Fruit fly (Drosophila melanogaster) whole organism, prepupa: Measurements from ENCODE around the gene JMJD6.
A peak's percentile ranks its signal among the peaks of the same experiment; 100 is the strongest.

ENCODE experiments used
- Blimp-1 ChIP-seq: fragments of 200-800 bp; sonication (Bioruptor generic); optimal IDR thresholded peaks from 3 replicates; lab custom pipeline; 2017; ENCODE audit warnings: missing biosample characterization, missing genetic modification characterization, mild to moderate bottlenecking, moderate library complexity, missing genetic modification reagents
- CG10631 ChIP-seq: fragments of 200-800 bp; sonication (Bioruptor generic); optimal IDR thresholded peaks from 2 replicates; lab custom pipeline; 2016; ENCODE audit warnings: missing biosample characterization, missing genetic modification characterization
- CG11294 ChIP-seq: fragments of 200-800 bp; sonication (Bioruptor generic); IDR thresholded peaks from 2 replicates; pipeline ENCODE4 v1.3.6; 2022; ENCODE audit warnings: missing biosample characterization, missing genetic modification characterization
- CG11762 ChIP-seq: fragments of 200-800 bp; sonication (Bioruptor generic); optimal IDR thresholded peaks from 3 replicates; lab custom pipeline; 2016; ENCODE audit warnings: missing biosample characterization, missing genetic modification characterization; ENCODE audit not compliant: insufficient read depth
- CG11902 ChIP-seq: fragments of 200-800 bp; sonication (Bioruptor generic); optimal IDR thresholded peaks from 3 replicates; lab custom pipeline; 2016; ENCODE audit warnings: missing biosample characterization, missing genetic modification characterization
- CG15336 ChIP-seq: fragments of 200-800 bp; sonication (Bioruptor generic); IDR thresholded peaks from 2 replicates; pipeline ENCODE4 v1.3.6; 2022; ENCODE audit warnings: missing biosample characterization, missing genetic modification characterization
- CG1621 ChIP-seq: fragments of 200-800 bp; sonication (Bioruptor generic); optimal IDR thresholded peaks from 3 replicates; lab custom pipeline; 2018; ENCODE audit warnings: missing biosample characterization, mild to moderate bottlenecking, missing genetic modification characterization
- CG16779 ChIP-seq: fragments of 200-800 bp; sonication (Bioruptor generic); optimal IDR thresholded peaks from 3 replicates; lab custom pipeline; 2017; ENCODE audit warnings: missing biosample characterization, mild to moderate bottlenecking, missing genetic modification characterization
- CG3032 ChIP-seq: fragments of 200-800 bp; optimal IDR thresholded peaks from 2 replicates; lab custom pipeline; 2019; ENCODE audit warnings: missing biosample characterization, mild to moderate bottlenecking, missing genetic modification characterization, moderate library complexity
- CG31627 ChIP-seq: fragments of 200-800 bp; sonication (Bioruptor generic); optimal IDR thresholded peaks from 3 replicates; lab custom pipeline; 2016; ENCODE audit warnings: missing biosample characterization, missing genetic modification characterization
- CG32006 ChIP-seq: fragments of 200-800 bp; sonication (Bioruptor generic); optimal IDR thresholded peaks from 3 replicates; lab custom pipeline; 2017; ENCODE audit warnings: missing biosample characterization, mild to moderate bottlenecking, missing genetic modification characterization
- CG34406 ChIP-seq: fragments of 200-800 bp; sonication (Bioruptor generic); optimal IDR thresholded peaks from 3 replicates; lab custom pipeline; 2016; ENCODE audit warnings: missing biosample characterization, missing genetic modification characterization
- CG6163 ChIP-seq: fragments of 200-800 bp; sonication (Bioruptor generic); IDR thresholded peaks from 3 replicates; pipeline ENCODE4 v1.3.6; 2022; ENCODE audit warnings: missing biosample characterization, missing genetic modification characterization
- CG6276 ChIP-seq: fragments of 200-800 bp; sonication (Bioruptor generic); optimal IDR thresholded peaks from 2 replicates; lab custom pipeline; 2017; ENCODE audit warnings: missing biosample characterization, mild to moderate bottlenecking, missing genetic modification characterization
- CG6792 ChIP-seq: fragments of 200-800 bp; sonication (Bioruptor generic); optimal IDR thresholded peaks from 3 replicates; lab custom pipeline; 2016; ENCODE audit warnings: missing biosample characterization, missing genetic modification characterization
- CG6808 ChIP-seq: fragments of 200-800 bp; sonication (Bioruptor generic); optimal IDR thresholded peaks from 3 replicates; lab custom pipeline; 2017; ENCODE audit warnings: missing biosample characterization, missing genetic modification characterization, mild to moderate bottlenecking, moderate library complexity, missing genetic modification reagents
- CG6854 ChIP-seq: fragments of 200-800 bp; sonication (Bioruptor generic); optimal IDR thresholded peaks from 2 replicates; lab custom pipeline; 2017; ENCODE audit warnings: missing biosample characterization, mild to moderate bottlenecking, missing genetic modification characterization
- CG7368 ChIP-seq: fragments of 200-800 bp; sonication (Bioruptor generic); optimal IDR thresholded peaks from 3 replicates; lab custom pipeline; 2016; ENCODE audit warnings: missing biosample characterization, missing genetic modification characterization
- CG8119 ChIP-seq: fragments of 200-800 bp; sonication (Bioruptor generic); IDR thresholded peaks from 3 replicates; pipeline ENCODE4 v1.3.6; 2022; ENCODE audit warnings: missing biosample characterization, missing genetic modification characterization
- CG8319 ChIP-seq: fragments of 200-800 bp; sonication (Bioruptor generic); optimal IDR thresholded peaks from 3 replicates; lab custom pipeline; 2016; ENCODE audit warnings: missing biosample characterization, missing genetic modification characterization
- CG8632 ChIP-seq: fragments of 200-800 bp; sonication (Bioruptor generic); optimal IDR thresholded peaks from 3 replicates; lab custom pipeline; 2016; ENCODE audit warnings: missing biosample characterization, missing genetic modification characterization
- CG9139 ChIP-seq: fragments of 200-800 bp; sonication (Bioruptor generic); optimal IDR thresholded peaks from 3 replicates; lab custom pipeline; 2017; ENCODE audit warnings: missing biosample characterization, mild to moderate bottlenecking, missing genetic modification characterization
- Eip75B ChIP-seq: fragments of 200-800 bp; sonication (Bioruptor generic); optimal IDR thresholded peaks from 3 replicates; lab custom pipeline; 2016; ENCODE audit warnings: missing biosample characterization, missing genetic modification characterization
- Eip78C ChIP-seq: fragments of 200-800 bp; sonication (Bioruptor generic); peaks from one replicate; lab custom pipeline; 2016; ENCODE audit warnings: missing biosample characterization, missing genetic modification characterization
- Eip93F ChIP-seq: fragments of 200-800 bp; sonication (Bioruptor generic); optimal IDR thresholded peaks from 2 replicates; lab custom pipeline; 2016; ENCODE audit warnings: missing biosample characterization, mild to moderate bottlenecking, missing genetic modification characterization
- Ets96B ChIP-seq: fragments of 200-800 bp; optimal IDR thresholded peaks from 2 replicates; lab custom pipeline; 2019; ENCODE audit warnings: missing biosample characterization, mild to moderate bottlenecking, missing genetic modification characterization, moderate library complexity
- Gug ChIP-seq: fragments of 200-800 bp; sonication (Bioruptor generic); IDR thresholded peaks from 2 replicates; pipeline ENCODE4 v1.3.6; 2022; ENCODE audit warnings: missing biosample characterization, missing genetic modification characterization
- Hr38 ChIP-seq: sonication (Bioruptor generic); optimal IDR thresholded peaks from 2 replicates; lab custom pipeline; 2016; ENCODE audit warnings: missing biosample characterization, missing genetic modification characterization
- Hr39 ChIP-seq: fragments of 200-800 bp; sonication (Bioruptor generic); optimal IDR thresholded peaks from 2 replicates; lab custom pipeline; 2016; ENCODE audit warnings: missing biosample characterization, missing genetic modification characterization
- Hr4 ChIP-seq: fragments of 200-800 bp; sonication (Bioruptor generic); optimal IDR thresholded peaks from 3 replicates; lab custom pipeline; 2016; ENCODE audit warnings: missing biosample characterization, missing genetic modification characterization
- Lpt ChIP-seq: fragments of 200-800 bp; sonication (Bioruptor generic); optimal IDR thresholded peaks from 3 replicates; lab custom pipeline; 2016; ENCODE audit warnings: missing biosample characterization, missing genetic modification characterization
- Met ChIP-seq: fragments of 200-800 bp; sonication (Bioruptor generic); optimal IDR thresholded peaks from 3 replicates; lab custom pipeline; 2016; ENCODE audit warnings: missing biosample characterization, missing genetic modification characterization
- OdsH ChIP-seq: fragments of 200-800 bp; sonication (Bioruptor generic); optimal IDR thresholded peaks from 3 replicates; lab custom pipeline; 2016; ENCODE audit warnings: missing biosample characterization, missing genetic modification characterization
- Smox ChIP-seq: fragments of 200-800 bp; sonication (Bioruptor generic); optimal IDR thresholded peaks from 3 replicates; lab custom pipeline; 2016; ENCODE audit warnings: missing biosample characterization, missing genetic modification characterization
- Sox102F ChIP-seq: fragments of 200-800 bp; sonication (Bioruptor generic); optimal IDR thresholded peaks from 2 replicates; lab custom pipeline; 2016; ENCODE audit warnings: missing biosample characterization, mild to moderate bottlenecking, missing genetic modification characterization
- Sox14 ChIP-seq: fragments of 200-800 bp; sonication (Bioruptor generic); optimal IDR thresholded peaks from 3 replicates; lab custom pipeline; 2016; ENCODE audit warnings: missing biosample characterization, missing genetic modification characterization
- Sox15 ChIP-seq: fragments of 200-800 bp; sonication (Bioruptor generic); optimal IDR thresholded peaks from 3 replicates; lab custom pipeline; 2016; ENCODE audit warnings: missing biosample characterization, missing genetic modification characterization
- cyc ChIP-seq: fragments of 200-800 bp; sonication (Bioruptor generic); optimal IDR thresholded peaks from 3 replicates; lab custom pipeline; 2016; ENCODE audit warnings: missing biosample characterization, missing genetic modification characterization
- dac ChIP-seq: fragments of 200-800 bp; sonication (Bioruptor generic); optimal IDR thresholded peaks from 2 replicates; lab custom pipeline; 2017; ENCODE audit warnings: missing biosample characterization, mild to moderate bottlenecking, missing genetic modification characterization
- dsx ChIP-seq: fragments of 200-800 bp; optimal IDR thresholded peaks from 3 replicates; lab custom pipeline; 2019; ENCODE audit warnings: missing biosample characterization, mild to moderate bottlenecking, missing genetic modification characterization, moderate library complexity; ENCODE audit not compliant: poor library complexity, severe bottlenecking
- eg ChIP-seq: fragments of 200-800 bp; sonication (Bioruptor generic); IDR thresholded peaks from 3 replicates; pipeline ENCODE4 v1.3.6; 2022; ENCODE audit warnings: missing biosample characterization, missing genetic modification characterization
- esn ChIP-seq: fragments of 200-800 bp; sonication (Bioruptor generic); optimal IDR thresholded peaks from 2 replicates; lab custom pipeline; 2016; ENCODE audit warnings: missing biosample characterization, mild to moderate bottlenecking, missing genetic modification characterization, moderate library complexity
- fd59A ChIP-seq: fragments of 200-800 bp; sonication (Bioruptor generic); optimal IDR thresholded peaks from 2 replicates; lab custom pipeline; 2017; ENCODE audit warnings: missing biosample characterization, mild to moderate bottlenecking, missing genetic modification characterization, missing genetic modification reagents
- fkh ChIP-seq: fragments of 200-800 bp; sonication (Bioruptor generic); optimal IDR thresholded peaks from 3 replicates; lab custom pipeline; 2017; ENCODE audit warnings: missing biosample characterization, mild to moderate bottlenecking, missing genetic modification characterization, moderate library complexity
- lz ChIP-seq: fragments of 200-800 bp; sonication (Bioruptor generic); optimal IDR thresholded peaks from 3 replicates; lab custom pipeline; 2016; ENCODE audit warnings: missing biosample characterization, missing genetic modification characterization
- net ChIP-seq: fragments of 200-800 bp; sonication (Bioruptor generic); optimal IDR thresholded peaks from 3 replicates; lab custom pipeline; 2016; ENCODE audit warnings: missing biosample characterization, missing genetic modification characterization
- pdm3 ChIP-seq: fragments of 200-800 bp; sonication (Bioruptor generic); optimal IDR thresholded peaks from 3 replicates; lab custom pipeline; 2016; ENCODE audit warnings: missing biosample characterization, missing genetic modification characterization
- salr ChIP-seq, 2 experiments: fragments of 200-800 bp; sonication (Bioruptor generic); optimal IDR thresholded peaks; 3 replicates each; lab custom pipeline; 2016 to 2018; ENCODE audit warnings: missing biosample characterization in 2 of 2, missing genetic modification characterization in 2 of 2, mild to moderate bottlenecking in 1 of 2
- ss ChIP-seq, 2 experiments: fragments of 200-800 bp; sonication (Bioruptor generic); optimal IDR thresholded peaks; 2 replicates in 1 of 2; 3 replicates in 1 of 2; lab custom pipeline; 2017 to 2018; ENCODE audit warnings: mild to moderate bottlenecking in 2 of 2, missing biosample characterization in 2 of 2, missing genetic modification characterization in 2 of 2, moderate library complexity in 1 of 2
- svp ChIP-seq: fragments of 200-800 bp; sonication (Bioruptor generic); peaks from one replicate; lab custom pipeline; 2016; ENCODE audit warnings: missing biosample characterization, missing genetic modification characterization
- topi ChIP-seq: fragments of 200-800 bp; sonication (Bioruptor generic); optimal IDR thresholded peaks from 3 replicates; lab custom pipeline; 2016; ENCODE audit warnings: missing biosample characterization, missing genetic modification characterization
- vri ChIP-seq: fragments of 200-800 bp; sonication (Bioruptor generic); optimal IDR thresholded peaks from 3 replicates; lab custom pipeline; 2016; ENCODE audit warnings: missing biosample characterization, mild to moderate bottlenecking, missing genetic modification characterization

JMJD6 gene

DNA sequence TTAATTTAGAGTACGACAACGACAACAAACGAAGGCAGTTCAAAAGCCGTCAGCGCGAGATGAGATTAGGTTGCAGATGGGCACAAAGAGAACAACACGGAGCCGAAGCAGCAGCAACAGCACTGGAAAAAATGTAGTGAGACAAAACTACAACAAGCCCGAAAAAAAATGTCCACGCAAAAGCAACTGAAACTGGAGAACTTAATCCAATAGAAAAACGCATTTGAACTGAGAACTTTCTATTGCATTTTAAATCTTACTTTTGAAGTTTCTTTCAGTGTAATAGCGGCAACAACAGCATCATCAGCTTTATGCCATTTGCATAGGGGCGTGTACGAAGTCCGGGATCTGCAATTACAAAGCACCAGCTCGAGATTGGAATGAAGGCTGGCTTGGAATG, 22.7 kb downstream of the JMJD6 start:
- TF ChIP-seq Gug (GFP tag; lab: Robert Waterston, UW) = 0 out of 2 replicates have a peak, but pooled peaks have one; percentile 12
- peak; percentile 63 for TF ChIP-seq CG31627
- peak; percentile 25 for TF ChIP-seq CG16779 (tag; lab: Kevin White, UChicago)
- TF ChIP-seq net (GFP tag; lab: Kevin White, UChicago) = peak; percentile 65
- peak; percentile 81 for TF ChIP-seq svp (GFP tag; lab: Kevin White, UChicago)
- TF ChIP-seq CG3032 = no peak
- peak; percentile 52 for TF ChIP-seq CG8319 (GFP tag; lab: Kevin White, UChicago)
- TF ChIP-seq CG1621 (tag; lab: Kevin White, UChicago) = peak; percentile 58
- peak; percentile 34 for TF ChIP-seq CG11762 (GFP tag; lab: Kevin White, UChicago)
- TF ChIP-seq Sox15 (GFP tag; lab: Kevin White, UChicago) = peak; percentile 54
- TF ChIP-seq ss (GFP tag; optimal IDR thresholded peaks at IDR 0.05; lab: Kevin White, UChicago) = peak in 1 of 2 experiments; percentile 70
- TF ChIP-seq vri (GFP tag; lab: Kevin White, UChicago) = peak; percentile 30
- peak; percentile 56; the same call in 2 of the 3 replicates for TF ChIP-seq eg (GFP tag; lab: Robert Waterston, UW)
- TF ChIP-seq CG15336 (GFP tag; lab: Robert Waterston, UW) = peak; percentile 29; the same call in 1 of the 2 replicates
- TF ChIP-seq CG8632 (GFP tag; lab: Kevin White, UChicago) = peak; percentile 48
- peak; percentile 63 for TF ChIP-seq CG6792 (GFP tag; lab: Kevin White, UChicago)
- no peak for TF ChIP-seq Blimp-1 (GFP tag; lab: Kevin White, UChicago)
- peak; percentile 63 for TF ChIP-seq CG6808
- TF ChIP-seq Hr38 (GFP tag; lab: Kevin White, UChicago) = no peak
- peak; percentile 61 for TF ChIP-seq lz (GFP tag; lab: Kevin White, UChicago)
- peak; percentile 11 for TF ChIP-seq CG6854 (GFP tag; lab: Kevin White, UChicago)
- peak; percentile 61 for TF ChIP-seq CG9139 (GFP tag; lab: Kevin White, UChicago)
- TF ChIP-seq OdsH (GFP tag; lab: Kevin White, UChicago) = peak; percentile 64
- peak; percentile 59 for TF ChIP-seq Sox14 (GFP tag; lab: Kevin White, UChicago)
- peak; percentile 68 for TF ChIP-seq cyc (GFP tag; lab: Kevin White, UChicago)
- peak; percentile 71 for TF ChIP-seq fd59A (GFP tag; lab: Kevin White, UChicago)
- peak; percentile 59 for TF ChIP-seq esn
- peak; percentile 48 for TF ChIP-seq Hr4
- TF ChIP-seq dsx (GFP tag; lab: Kevin White, UChicago) = peak; percentile 68
- peak; percentile 51; the same call in 1 of the 3 replicates for TF ChIP-seq CG8119 (GFP tag; lab: Robert Waterston, UW)
- peak; percentile 26 for TF ChIP-seq Lpt (GFP tag; lab: Kevin White, UChicago)
- no peak for TF ChIP-seq dac (GFP tag; lab: Kevin White, UChicago)
- peak; percentile 56 for TF ChIP-seq CG34406 (GFP tag; lab: Kevin White, UChicago)
- TF ChIP-seq pdm3 = peak; percentile 64
- TF ChIP-seq CG32006 = peak; percentile 56
- TF ChIP-seq CG6276 (GFP tag; lab: Kevin White, UChicago) = peak; percentile 27
- TF ChIP-seq CG11294 (GFP tag; lab: Robert Waterston, UW) = no peak
- peak; percentile 66 for TF ChIP-seq Met (GFP tag; lab: Kevin White, UChicago)
- TF ChIP-seq Eip78C (GFP tag; lab: Kevin White, UChicago) = peak; percentile 90
- TF ChIP-seq CG11902 (GFP tag; lab: Kevin White, UChicago) = peak; percentile 40
- peak; percentile 68 for TF ChIP-seq topi (GFP tag; lab: Kevin White, UChicago)
- TF ChIP-seq Eip93F (GFP tag; lab: Kevin White, UChicago) = no peak
- TF ChIP-seq CG10631 (GFP tag; lab: Kevin White, UChicago) = peak; percentile 66
- peak; percentile 68 for TF ChIP-seq Eip75B (GFP tag; lab: Kevin White, UChicago)
- TF ChIP-seq Ets96B (tag; lab: Kevin White, UChicago) = peak; percentile 68
- TF ChIP-seq Hr39 (GFP tag; lab: Kevin White, UChicago) = peak; percentile 62
- peak; percentile 57 for TF ChIP-seq Sox102F (GFP tag; lab: Kevin White, UChicago)
- TF ChIP-seq salr (GFP tag; optimal IDR thresholded peaks at IDR 0.05; lab: Kevin White, UChicago) = peak; percentile 29 to 65
- peak; percentile 79 for TF ChIP-seq CG6163 (GFP tag; lab: Robert Waterston, UW)
- peak; percentile 59 for TF ChIP-seq Smox (GFP tag; lab: Kevin White, UChicago)
- no peak for TF ChIP-seq fkh (GFP tag; lab: Kevin White, UChicago)
- TF ChIP-seq CG7368 (GFP tag; lab: Kevin White, UChicago) = peak; percentile 58
